Fruit fly (Drosophila melanogaster): ENCODE data around the gene Nup205.
A peak's percentile ranks its signal among the peaks of the same experiment; 100 is the strongest.

The Nup205 gene

DNA sequence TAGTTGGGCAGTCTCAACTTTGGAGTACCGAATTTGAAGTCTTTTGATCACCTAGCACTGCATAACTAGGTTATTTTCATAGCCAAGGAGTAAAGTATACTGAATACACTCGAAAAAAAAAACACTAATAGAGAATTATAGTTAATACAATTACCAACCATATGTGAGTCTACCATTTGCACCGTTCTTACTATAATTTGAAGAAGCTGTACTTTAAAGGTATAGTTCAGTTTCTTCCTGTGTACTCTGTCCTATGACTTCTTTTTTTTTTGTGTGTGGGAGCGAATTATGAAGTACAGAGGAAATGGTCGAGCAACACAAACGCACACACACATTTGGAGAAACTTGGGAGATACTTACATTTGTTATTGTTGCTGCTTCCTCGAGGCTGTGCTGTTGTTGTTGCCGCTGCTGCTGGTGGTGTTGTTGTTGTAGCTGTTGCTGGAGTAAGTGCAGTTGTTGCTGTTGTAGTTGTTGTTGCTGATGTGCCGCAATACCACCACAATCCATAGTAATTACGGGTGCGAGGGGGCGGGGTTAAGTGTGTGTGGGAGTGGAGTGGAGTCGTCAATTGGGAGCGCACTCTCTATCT is 1.4 kb upstream of the Nup205 start (continued):
- TF ChIP-seq CG8290 (GFP tag; optimal IDR thresholded peaks at IDR 0.05) (peak; percentile 84), CG8290 (tag; optimal IDR thresholded peaks at IDR 0.05) (peak; percentile 39 to 46), NC2β (GFP tag; optimal IDR thresholded peaks at IDR 0.05) (peak; percentile 95), eve (GFP tag; optimal IDR thresholded peaks at IDR 0.05) (peak in 1 of 2 experiments; percentile 24), eyg (GFP tag; optimal IDR thresholded peaks at IDR 0.05) (peak; percentile 77), PHDP (tag; optimal IDR thresholded peaks at IDR 0.05) (peak; percentile 88), CG5245 (GFP tag; optimal IDR thresholded peaks at IDR 0.05) (peak; percentile 89), stc (GFP tag; IDR thresholded peaks at IDR 0.05) (peak; percentile 89), nerfin-2 (GFP tag; IDR thresholded peaks at IDR 0.05; ENCODE audit: partially characterized antibody) (no peak), CG16779 (GFP tag; IDR thresholded peaks at IDR 0.05) (0 out of 2 replicates have a peak, but pooled peaks have one; percentile 42), CG18262 (tag; optimal IDR thresholded peaks at IDR 0.05) (peak; percentile 88), emc (GFP tag; optimal IDR thresholded peaks at IDR 0.05) (peak; percentile 66), bowl (GFP tag; IDR thresholded peaks at IDR 0.05) (peak; percentile 26; the same call in 1 of the 2 replicates), E2f1 (GFP tag; IDR thresholded peaks at IDR 0.05) (peak; percentile 88), rib (GFP tag; IDR thresholded peaks at IDR 0.05) (no peak), Hr51 (GFP tag; optimal IDR thresholded peaks at IDR 0.05) (peak; percentile 83 to 90), CG14965 (GFP tag; optimal IDR thresholded peaks at IDR 0.05; ENCODE audit: borderline replicate concordance) (peak; percentile 71), CG6175 (GFP tag; IDR thresholded peaks at IDR 0.05) (peak; percentile 28; the same call in 1 of the 3 replicates), bsh (GFP tag; optimal IDR thresholded peaks at IDR 0.05) (peak; percentile 78 to 97), crp (GFP tag; optimal IDR thresholded peaks at IDR 0.05) (peak in 1 of 2 experiments; percentile 46), CG42726 (GFP tag; IDR thresholded peaks at IDR 0.05; ENCODE audit: partially characterized antibody) (no peak), CG7987 (GFP tag; optimal IDR thresholded peaks at IDR 0.05) (peak; percentile 43), gro (GFP tag; optimal IDR thresholded peaks at IDR 0.05) (peak; percentile 45), Dll (GFP tag; IDR thresholded peaks at IDR 0.05; ENCODE audit: partially characterized antibody) (no peak), CG15073 (GFP tag; optimal IDR thresholded peaks at IDR 0.05) (no peak), CG13894 (tag; optimal IDR thresholded peaks at IDR 0.05) (no peak), Dip2 (GFP tag; IDR thresholded peaks at IDR 0.05) (no peak), ttk (GFP tag; IDR thresholded peaks at IDR 0.05) (peak; percentile 87), CG7372 (GFP tag; IDR thresholded peaks at IDR 0.05) (peak; percentile 69), D19A (tag; optimal IDR thresholded peaks at IDR 0.05) (peak; percentile 81), slbo (GFP tag; IDR thresholded peaks at IDR 0.05) (peak; percentile 76), CG31224 (GFP tag; IDR thresholded peaks at IDR 0.05) (peak; percentile 64), NK7.1 (GFP tag; optimal IDR thresholded peaks at IDR 0.05) (peak; percentile 83), gcm2 (GFP tag; optimal IDR thresholded peaks at IDR 0.05) (peak; percentile 87), CG18599 (GFP tag; optimal IDR thresholded peaks at IDR 0.05) (peak; percentile 82), CG17385 (GFP tag; optimal IDR thresholded peaks at IDR 0.05) (peak; percentile 84), CG1792 (GFP tag; optimal IDR thresholded peaks at IDR 0.05) (peak; percentile 76), CG14014 (GFP tag; IDR thresholded peaks at IDR 0.05) (peak; percentile 82), org-1 (GFP tag; optimal IDR thresholded peaks at IDR 0.05) (peak; percentile 80), dati (GFP tag; IDR thresholded peaks at IDR 0.05) (peak; percentile 84), gsb-n (tag; optimal IDR thresholded peaks at IDR 0.05) (peak; percentile 94)

Data from whole organism, embryonic.